Worm (Caenorhabditis elegans) whole organism, L4/young adult: ENCODE data around the gene F14F8.9.

Source experiments
- W03F9.2 ChIP-seq: fragments of 150-350 bp; optimal IDR thresholded peaks from 2 replicates; lab custom pipeline; 2014; ENCODE audit warnings: missing biosample characterization, missing genetic modification characterization
- dao-5 ChIP-seq: sonication (generic microtip); optimal IDR thresholded peaks from 2 replicates; lab custom pipeline; 2016; ENCODE audit warnings: missing genotype, missing genetic modification characterization, moderate library complexity, missing compliant biosample characterization
- him-1 ChIP-seq: sonication (generic microtip); optimal IDR thresholded peaks from 2 replicates; lab custom pipeline; 2016; ENCODE audit warnings: missing genotype, missing genetic modification reagents, missing genetic modification characterization, missing compliant biosample characterization

The F14F8.9 gene

ce11 chrV:16645201-16645940 lies 23.0 kb downstream of the F14F8.9 start, which contains the start of gene W06G6.17:
Gene W06G6.17 (minus strand): TSS chrV:16645251.
- no peak for TF ChIP-seq him-1 (tag; lab: Kevin White, UChicago)
- no peak for TF ChIP-seq dao-5 (tag; lab: Kevin White, UChicago)
- TF ChIP-seq W03F9.2 (tag; lab: Kevin White, UChicago), result no peak

DNA sequence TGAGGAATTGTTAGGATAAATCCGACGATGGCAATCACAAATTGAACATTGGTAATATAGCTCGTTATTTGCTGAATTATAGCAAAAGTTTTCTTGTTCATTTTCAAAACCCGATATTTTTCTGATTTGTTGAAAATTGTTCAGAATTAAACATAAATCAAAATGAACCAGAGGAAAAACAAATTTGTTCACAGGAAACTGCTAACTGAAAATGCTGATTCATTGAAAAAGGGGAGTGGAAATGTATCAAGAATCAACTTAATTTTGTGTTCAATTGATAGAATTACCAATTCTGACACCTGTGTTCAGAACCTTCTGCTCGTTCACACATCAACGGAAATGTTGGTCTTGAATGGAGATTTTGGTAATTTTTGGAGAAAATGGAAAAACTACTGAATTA lies 24.8 kb downstream of the F14F8.9 start, which contains the start of gene srw-77:
srw-77 (minus strand) TSS at position 101 of the 400 bp plus-strand sequence.
- TF ChIP-seq him-1 (tag; lab: Kevin White, UChicago), result no peak
- TF ChIP-seq dao-5 (tag; lab: Kevin White, UChicago), result no peak
- TF ChIP-seq W03F9.2 (tag; lab: Kevin White, UChicago), result no peak

- TF ChIP-seq W03F9.2 (tag; lab: Kevin White, UChicago), result no peak
- TF ChIP-seq him-1 (tag; lab: Kevin White, UChicago), result no peak
Observed at ce11 chrV:16640366-16640765, 28.0 kb downstream of the F14F8.9 start.

- TF ChIP-seq dao-5 (tag; lab: Kevin White, UChicago) (no peak), him-1 (tag; lab: Kevin White, UChicago) (no peak), W03F9.2 (tag; lab: Kevin White, UChicago) (no peak)
Observed at ce11 chrV:16638204-16638603, 30.2 kb downstream of the F14F8.9 start, which contains the start of gene srw-76. Gene srw-76 (minus strand): TSS chrV:16638304.

DNA sequence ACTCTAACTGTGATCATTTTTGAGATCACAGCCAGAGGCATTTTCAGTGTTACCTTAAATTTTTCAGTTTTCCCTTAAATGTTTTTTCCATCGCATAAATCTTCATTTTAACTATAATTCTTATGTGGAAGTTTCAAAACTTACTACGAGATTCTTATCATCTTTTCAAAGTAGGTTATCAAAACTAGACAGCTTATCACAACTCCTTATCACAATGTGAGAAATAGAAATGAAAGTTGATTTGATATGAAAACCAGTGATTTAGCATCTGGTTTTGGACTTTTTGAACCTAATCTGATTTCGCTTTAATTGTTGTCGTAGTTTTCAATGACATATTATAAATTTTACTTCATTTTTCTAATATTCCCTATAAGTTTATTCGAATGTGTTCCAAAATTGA lies 32.5 kb downstream of the F14F8.9 start, which contains the start of gene mltn-11:
mltn-11 (plus strand) TSS at position 276 of the 400 bp plus-strand sequence.
- no peak for TF ChIP-seq dao-5 (tag; lab: Kevin White, UChicago)
- TF ChIP-seq W03F9.2 (tag; lab: Kevin White, UChicago), result no peak
- TF ChIP-seq him-1 (tag; lab: Kevin White, UChicago), result no peak

ce11 chrV:16629600-16629999 lies 38.8 kb downstream of the F14F8.9 start, which contains the start of gene srd-21:
Gene srd-21 (plus strand): TSS chrV:16629900.
- TF ChIP-seq W03F9.2 (tag; lab: Kevin White, UChicago), result no peak
- no peak for TF ChIP-seq dao-5 (tag; lab: Kevin White, UChicago)
- TF ChIP-seq him-1 (tag; lab: Kevin White, UChicago), result no peak

- TF ChIP-seq him-1 (tag; lab: Kevin White, UChicago), result no peak
Observed at ce11 chrV:16628991-16629390, 39.4 kb downstream of the F14F8.9 start, which contains the start of gene W06G6.2. Gene W06G6.2 (plus strand): TSS chrV:16629291.

DNA sequence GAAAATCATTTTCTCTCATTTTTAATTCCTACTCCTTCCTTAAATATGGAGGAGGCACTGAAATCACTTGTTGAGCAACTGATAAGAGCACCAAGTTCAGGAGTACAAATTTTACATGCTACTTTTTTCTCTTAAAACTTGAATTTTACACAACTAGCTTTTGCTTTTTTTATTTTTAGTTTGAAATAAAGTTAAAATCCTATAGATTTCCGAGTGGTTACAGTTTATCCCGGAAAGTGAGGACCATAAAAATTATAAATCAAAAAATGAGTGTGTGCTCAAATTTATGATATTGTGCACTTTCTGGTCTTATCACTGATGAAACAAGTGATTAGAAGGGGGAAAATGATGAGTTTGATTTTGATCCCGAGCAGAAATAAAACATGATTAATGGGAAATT lies 40.4 kb downstream of the F14F8.9 start, which contains the start of gene oac-53:
oac-53 (minus strand) TSS at position 9 of the 400 bp plus-strand sequence.
- TF ChIP-seq him-1 (tag; lab: Kevin White, UChicago) (no peak), dao-5 (tag; lab: Kevin White, UChicago) (no peak), W03F9.2 (tag; lab: Kevin White, UChicago) (no peak)

ce11 chrV:16622754-16623261 lies 45.6 kb downstream of the F14F8.9 start, which contains the start of gene Y70C5A.2:
Gene Y70C5A.2 (minus strand): TSS chrV:16623211.
- TF ChIP-seq dao-5 (tag; lab: Kevin White, UChicago) (no peak), him-1 (tag; lab: Kevin White, UChicago) (no peak)

- TF ChIP-seq him-1 (tag; lab: Kevin White, UChicago) (no peak), dao-5 (tag; lab: Kevin White, UChicago) (no peak)
Observed at ce11 chrV:16621894-16622293, 46.5 kb downstream of the F14F8.9 start.

DNA sequence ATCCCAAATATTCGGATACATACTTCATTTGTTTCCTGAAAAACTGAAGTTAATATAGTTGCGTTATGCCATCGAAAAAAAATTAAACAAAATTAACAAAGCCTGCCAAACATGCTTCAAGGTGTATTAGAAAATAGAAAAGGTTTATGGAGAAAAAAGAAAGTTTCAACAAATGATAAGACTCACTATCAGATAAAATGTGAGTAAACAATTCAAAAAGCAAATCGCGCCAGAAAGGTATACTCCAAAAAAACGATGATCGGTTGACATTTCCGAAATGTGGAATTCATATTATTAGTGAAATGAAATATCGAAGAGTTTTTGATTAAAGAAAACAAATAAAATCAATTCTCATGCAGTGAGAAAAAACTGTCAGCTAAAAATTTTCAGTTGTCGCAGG lies 47.5 kb downstream of the F14F8.9 start, which contains the start of gene Y70C5A.3:
Y70C5A.3 (minus strand) TSS at position 50 of the 400 bp plus-strand sequence.
- TF ChIP-seq W03F9.2 (tag; lab: Kevin White, UChicago), result no peak
- no peak for TF ChIP-seq dao-5 (tag; lab: Kevin White, UChicago)
- TF ChIP-seq him-1 (tag; lab: Kevin White, UChicago), result no peak
